Fruit fly (Drosophila melanogaster): ENCODE results near the gene Cap-D3.

Cap-D3 gene

dm6 chr2L:5489084-5489617, 36.6 kb upstream of the Cap-D3 start:
- no peak for TF ChIP-seq Hr96 (GFP tag; optimal IDR thresholded peaks at IDR 0.05)
- no peak for TF ChIP-seq CG14711 (tag; optimal IDR thresholded peaks at IDR 0.05)

dm6 chr2L:5489757-5490359, 35.8 kb upstream of the Cap-D3 start:
- no peak for TF ChIP-seq cic (GFP tag; optimal IDR thresholded peaks at IDR 0.05)
- no peak for TF ChIP-seq CG11617 (GFP tag; optimal IDR thresholded peaks at IDR 0.05)
- TF ChIP-seq Clk (GFP tag; optimal IDR thresholded peaks at IDR 0.05) = no peak
- TF ChIP-seq Crg-1 (GFP tag; optimal IDR thresholded peaks at IDR 0.05) = no peak
- TF ChIP-seq tj (GFP tag; optimal IDR thresholded peaks at IDR 0.05) = no peak
- no peak for TF ChIP-seq bab1 (GFP tag; optimal IDR thresholded peaks at IDR 0.05)
- no peak for TF ChIP-seq Mnt (GFP tag; optimal IDR thresholded peaks at IDR 0.05)
- no peak for TF ChIP-seq kay (GFP tag; ENCODE audit: borderline replicate concordance)
- no peak for TF ChIP-seq cnc (optimal IDR thresholded peaks at IDR 0.05)
- no peak for TF ChIP-seq CG1620 (GFP tag; optimal IDR thresholded peaks at IDR 0.05)
- TF ChIP-seq Hr96 (GFP tag; optimal IDR thresholded peaks at IDR 0.05) = no peak
- no peak for TF ChIP-seq pad (GFP tag; optimal IDR thresholded peaks at IDR 0.05)
- no peak for TF ChIP-seq CG12768 (GFP tag; optimal IDR thresholded peaks at IDR 0.05)

dm6 chr2L:5491220-5491619, 34.5 kb upstream of the Cap-D3 start:
- TF ChIP-seq ovo (GFP tag; optimal IDR thresholded peaks at IDR 0.05) (no peak), CG7101 (tag; optimal IDR thresholded peaks at IDR 0.05) (no peak), cnc (optimal IDR thresholded peaks at IDR 0.05) (no peak), CG11617 (GFP tag; optimal IDR thresholded peaks at IDR 0.05) (no peak), Hr96 (GFP tag; optimal IDR thresholded peaks at IDR 0.05) (no peak), bab1 (GFP tag; optimal IDR thresholded peaks at IDR 0.05) (no peak), CG12768 (GFP tag; optimal IDR thresholded peaks at IDR 0.05) (no peak), CG14711 (tag; optimal IDR thresholded peaks at IDR 0.05) (no peak), tj (GFP tag; optimal IDR thresholded peaks at IDR 0.05) (no peak), CG1620 (GFP tag; optimal IDR thresholded peaks at IDR 0.05) (no peak), Clk (GFP tag; optimal IDR thresholded peaks at IDR 0.05) (no peak), Crg-1 (GFP tag; optimal IDR thresholded peaks at IDR 0.05) (no peak), toe (GFP tag; optimal IDR thresholded peaks at IDR 0.05) (no peak), CG7045 (GFP tag; optimal IDR thresholded peaks at IDR 0.05) (no peak), cic (GFP tag; optimal IDR thresholded peaks at IDR 0.05) (no peak), Mnt (GFP tag; optimal IDR thresholded peaks at IDR 0.05) (no peak), CG5204 (GFP tag; optimal IDR thresholded peaks at IDR 0.05) (no peak)

dm6 chr2L:5492924-5493323, 32.8 kb upstream of the Cap-D3 start:
- TF ChIP-seq CG7045 (GFP tag; optimal IDR thresholded peaks at IDR 0.05) (no peak), CG33017 (tag; optimal IDR thresholded peaks at IDR 0.05) (no peak), Hr96 (GFP tag; optimal IDR thresholded peaks at IDR 0.05) (no peak), Mnt (GFP tag; optimal IDR thresholded peaks at IDR 0.05) (no peak), Crg-1 (GFP tag; optimal IDR thresholded peaks at IDR 0.05) (no peak), bab1 (GFP tag; optimal IDR thresholded peaks at IDR 0.05) (no peak), CG7101 (tag; optimal IDR thresholded peaks at IDR 0.05) (no peak), cnc (optimal IDR thresholded peaks at IDR 0.05) (no peak), kay (GFP tag; ENCODE audit: borderline replicate concordance) (no peak), Clk (GFP tag; optimal IDR thresholded peaks at IDR 0.05) (no peak), CG1620 (GFP tag; optimal IDR thresholded peaks at IDR 0.05) (no peak), CG5204 (GFP tag; optimal IDR thresholded peaks at IDR 0.05) (no peak), CG14711 (tag; optimal IDR thresholded peaks at IDR 0.05) (no peak), cic (GFP tag; optimal IDR thresholded peaks at IDR 0.05) (no peak), CG11617 (GFP tag; optimal IDR thresholded peaks at IDR 0.05) (no peak), ovo (GFP tag; optimal IDR thresholded peaks at IDR 0.05) (no peak), pad (GFP tag; optimal IDR thresholded peaks at IDR 0.05) (no peak), tj (GFP tag; optimal IDR thresholded peaks at IDR 0.05) (no peak), toe (GFP tag; optimal IDR thresholded peaks at IDR 0.05) (no peak), CG12768 (GFP tag; optimal IDR thresholded peaks at IDR 0.05) (no peak)

- TF ChIP-seq Crg-1 (GFP tag; optimal IDR thresholded peaks at IDR 0.05) (no peak), tj (GFP tag; optimal IDR thresholded peaks at IDR 0.05) (no peak), pad (GFP tag; optimal IDR thresholded peaks at IDR 0.05) (no peak), CG14711 (tag; optimal IDR thresholded peaks at IDR 0.05) (no peak), toe (GFP tag; optimal IDR thresholded peaks at IDR 0.05) (no peak), bab1 (GFP tag; optimal IDR thresholded peaks at IDR 0.05) (no peak), CG7101 (tag; optimal IDR thresholded peaks at IDR 0.05) (no peak), CG7045 (GFP tag; optimal IDR thresholded peaks at IDR 0.05) (no peak), Clk (GFP tag; optimal IDR thresholded peaks at IDR 0.05) (no peak), cnc (optimal IDR thresholded peaks at IDR 0.05) (no peak), CG33017 (tag; optimal IDR thresholded peaks at IDR 0.05) (no peak), CG12768 (GFP tag; optimal IDR thresholded peaks at IDR 0.05) (no peak), CG1620 (GFP tag; optimal IDR thresholded peaks at IDR 0.05) (no peak), ovo (GFP tag; optimal IDR thresholded peaks at IDR 0.05) (no peak), Hr96 (GFP tag; optimal IDR thresholded peaks at IDR 0.05) (no peak), CG11617 (GFP tag; optimal IDR thresholded peaks at IDR 0.05) (no peak)
These were observed 31.7 kb upstream of the Cap-D3 start for dm6 chr2L:5493907-5494404.

dm6 chr2L:5494808-5495356, 30.8 kb upstream of the Cap-D3 start:
- TF ChIP-seq Crg-1 (GFP tag; optimal IDR thresholded peaks at IDR 0.05) = no peak
- TF ChIP-seq toe (GFP tag; optimal IDR thresholded peaks at IDR 0.05) = no peak
- TF ChIP-seq Clk (GFP tag; optimal IDR thresholded peaks at IDR 0.05) = no peak
- TF ChIP-seq Hr96 (GFP tag; optimal IDR thresholded peaks at IDR 0.05) = no peak
- no peak for TF ChIP-seq CG11617 (GFP tag; optimal IDR thresholded peaks at IDR 0.05)
- peak; percentile 18 for TF ChIP-seq CG5204 (GFP tag; optimal IDR thresholded peaks at IDR 0.05)
- TF ChIP-seq CG12768 (GFP tag; optimal IDR thresholded peaks at IDR 0.05) = no peak
- no peak for TF ChIP-seq bab1 (GFP tag; optimal IDR thresholded peaks at IDR 0.05)

Measured in whole organism, adult.